Fruit fly (Drosophila melanogaster) whole organism, embryonic: Measurements from ENCODE around the gene Elo68alpha.

Experiments used
- Aef1 ChIP-seq: fragments of 200-800 bp; sonication (Bioruptor generic); IDR thresholded peaks from 3 replicates; pipeline ENCODE4 v1.3.6; 2022; ENCODE audit warnings: missing biosample characterization, missing genetic modification characterization
- Bteb2 ChIP-seq: fragments of 200-800 bp; sonication (Bioruptor generic); optimal IDR thresholded peaks from 2 replicates; lab custom pipeline; 2016; ENCODE audit warnings: missing biosample characterization, missing genetic modification characterization
- CG10267 ChIP-seq: fragments of 200-800 bp; sonication (Bioruptor generic); optimal IDR thresholded peaks from 2 replicates; lab custom pipeline; 2018; ENCODE audit warnings: missing biosample characterization, mild to moderate bottlenecking, missing genetic modification characterization, moderate library complexity
- CG10462 ChIP-seq: fragments of 200-800 bp; sonication (Bioruptor generic); optimal IDR thresholded peaks from 2 replicates; lab custom pipeline; 2016; ENCODE audit warnings: missing biosample characterization, missing genetic modification characterization
- CG13624 ChIP-seq: fragments of 200-800 bp; sonication (Bioruptor generic); optimal IDR thresholded peaks from 2 replicates; lab custom pipeline; 2016; ENCODE audit warnings: missing biosample characterization, missing genetic modification characterization
- CG7271 ChIP-seq: fragments of 200-800 bp; sonication (Bioruptor generic); optimal IDR thresholded peaks from 2 replicates; lab custom pipeline; 2018; ENCODE audit warnings: missing biosample characterization, mild to moderate bottlenecking, missing genetic modification characterization, moderate library complexity
- Drgx ChIP-seq: fragments of 200-800 bp; sonication (Bioruptor generic); IDR thresholded peaks from 2 replicates; pipeline ENCODE4 v1.3.6; 2022; ENCODE audit warnings: missing biosample characterization, missing genetic modification characterization
- ERR ChIP-seq: fragments of 200-800 bp; sonication (Bioruptor generic); optimal IDR thresholded peaks from 2 replicates; lab custom pipeline; 2016; ENCODE audit warnings: missing biosample characterization, missing genetic modification characterization
- exex ChIP-seq: fragments of 200-800 bp; sonication (Bioruptor generic); optimal IDR thresholded peaks from 4 replicates; lab custom pipeline; 2018; ENCODE audit warnings: missing biosample characterization, mild to moderate bottlenecking, missing genetic modification characterization, moderate library complexity
- lbe ChIP-seq: fragments of 200-800 bp; sonication (Bioruptor generic); optimal IDR thresholded peaks from 2 replicates; lab custom pipeline; 2016; ENCODE audit warnings: missing biosample characterization, mild to moderate bottlenecking, missing genetic modification characterization
- prd ChIP-seq, 3 experiments: fragments of >200 bp in 2 of 3; fragments of 200-800 bp in 1 of 3; sonication (Bioruptor generic) in 1 of 3; optimal IDR thresholded peaks in 2 of 3; IDR thresholded peaks in 1 of 3; 2 replicates in 2 of 3; 3 replicates in 1 of 3; pipeline versions ENCODE4 v1.3.6 to Lab custom; 2017 to 2022; ENCODE audit warnings: missing biosample characterization in 1 of 3, missing genetic modification characterization in 1 of 3

DNA sequence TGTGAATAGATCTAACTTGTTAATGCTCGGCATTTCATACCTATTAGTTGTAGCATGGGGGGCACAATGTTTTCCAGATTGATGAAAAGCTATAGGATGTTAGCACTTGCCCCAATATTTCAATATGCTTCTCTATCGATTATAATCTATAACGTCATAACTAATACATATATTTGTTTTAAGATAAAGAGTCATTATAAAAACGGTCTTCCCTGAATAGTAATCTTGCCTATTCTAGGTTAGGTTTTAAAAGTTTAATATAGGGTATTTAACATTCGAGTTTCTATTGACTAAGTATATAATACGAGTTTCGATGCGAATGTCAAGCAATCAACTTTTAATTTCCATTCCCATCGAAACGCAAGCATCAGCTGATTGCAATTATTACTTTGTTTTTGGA, 41.6 kb downstream of the Elo68alpha start, which contains the start of the genes CG6321 and Blos2:
- TF ChIP-seq prd (optimal IDR thresholded peaks at IDR 0.05; lab: Kevin White, UChicago), result no peak
- TF ChIP-seq prd (GFP tag; IDR thresholded peaks at IDR 0.05; lab: Robert Waterston, UW), result peak; percentile 61; the same call in 2 of the 3 replicates
- peak; percentile 57 for TF ChIP-seq CG13624 (GFP tag; lab: Kevin White, UChicago)
- peak; percentile 57 for TF ChIP-seq Bteb2
- peak; percentile 18 for TF ChIP-seq CG7271 (tag; lab: Kevin White, UChicago)
- TF ChIP-seq CG10267 (tag; lab: Kevin White, UChicago), result peak; percentile 81
- no peak for TF ChIP-seq CG10462 (GFP tag; lab: Kevin White, UChicago)
- TF ChIP-seq exex (tag; lab: Kevin White, UChicago), result peak; percentile 81
- TF ChIP-seq lbe (GFP tag; lab: Kevin White, UChicago), result peak; percentile 58
- TF ChIP-seq Drgx (GFP tag; lab: Robert Waterston, UW), result peak; percentile 77
- peak; percentile 30; the same call in 1 of the 3 replicates for TF ChIP-seq Aef1 (GFP tag; lab: Robert Waterston, UW)
- no peak for TF ChIP-seq ERR (GFP tag; lab: Kevin White, UChicago)
